Worm (Caenorhabditis elegans) whole organism, L1 larva: ENCODE measurements around the gene lido-14.

Experiments
- C16A3.4 ChIP-seq: fragments of 150-350 bp; optimal IDR thresholded peaks from 2 replicates; lab custom pipeline; 2014; ENCODE audit warnings: missing biosample characterization, missing genetic modification characterization
- F16B12.6 ChIP-seq: fragments of 150-350 bp; optimal IDR thresholded peaks from 2 replicates; lab custom pipeline; 2014; ENCODE audit warnings: missing biosample characterization, missing genetic modification characterization
- Y116A8C.19 ChIP-seq: sonication (generic microtip); optimal IDR thresholded peaks from 2 replicates; lab custom pipeline; 2016; ENCODE audit warnings: missing compliant biosample characterization, missing genetic modification characterization, borderline replicate concordance
- alr-1 ChIP-seq: fragments of 200-800 bp; sonication (Bioruptor generic); optimal IDR thresholded peaks from 2 replicates; lab custom pipeline; 2018; ENCODE audit warnings: borderline replicate concordance, mild to moderate bottlenecking, missing genetic modification characterization, missing compliant biosample characterization
- aly-2 ChIP-seq: fragments of 150-350 bp; optimal IDR thresholded peaks from 2 replicates; lab custom pipeline; 2014; ENCODE audit warnings: missing biosample characterization, missing genetic modification characterization
- ceh-8 ChIP-seq: fragments of 200-800 bp; sonication (Bioruptor generic); optimal IDR thresholded peaks from 2 replicates; lab custom pipeline; 2018; ENCODE audit warnings: mild to moderate bottlenecking, missing genetic modification characterization, moderate library complexity, missing compliant biosample characterization
- egl-13 ChIP-seq: sonication (generic microtip); optimal IDR thresholded peaks from 2 replicates; lab custom pipeline; 2016; ENCODE audit warnings: missing genotype, missing genetic modification reagents, missing genetic modification characterization, missing compliant biosample characterization
- egl-27 ChIP-seq, 2 experiments: fragments of 150-350 bp in 1 of 2; sonication (generic microtip); optimal IDR thresholded peaks; 3 replicates each; lab custom pipeline; 2017 to 2018; ENCODE audit warnings: missing biosample characterization in 2 of 2, missing genetic modification characterization in 2 of 2, missing genetic modification reagents in 2 of 2
- elt-2 ChIP-seq: sonication (generic microtip); optimal IDR thresholded peaks from 2 replicates; lab custom pipeline; 2016; ENCODE audit warnings: missing genetic modification characterization, mild to moderate bottlenecking, inconsistent platforms, missing compliant biosample characterization, missing genetic modification reagents
- elt-3 ChIP-seq, 6 experiments: fragments of 150-350 bp in 1 of 6; sonication (generic microtip); optimal IDR thresholded peaks; 2 replicates each; lab custom pipeline; 2017 to 2018; ENCODE audit warnings: missing biosample characterization in 6 of 6, missing genetic modification characterization in 6 of 6, inconsistent platforms in 1 of 6
- ets-5 ChIP-seq: fragments of 200-800 bp; sonication (Bioruptor generic); IDR thresholded peaks from 2 replicates; pipeline ENCODE4 v1.3.6; 2022; ENCODE audit warnings: missing genetic modification characterization, missing compliant biosample characterization
- fkh-10 ChIP-seq: sonication (generic microtip); optimal IDR thresholded peaks from 2 replicates; lab custom pipeline; 2017; ENCODE audit warnings: missing biosample characterization, missing genetic modification reagents, missing genetic modification characterization
- fkh-8 ChIP-seq: sonication (generic microtip); optimal IDR thresholded peaks from 2 replicates; lab custom pipeline; 2016; ENCODE audit warnings: mild to moderate bottlenecking, missing genetic modification characterization, missing compliant biosample characterization
- fos-1 ChIP-seq: fragments of 150-350 bp; optimal IDR thresholded peaks from 2 replicates; lab custom pipeline; 2014; ENCODE audit warnings: missing biosample characterization, missing genetic modification characterization
- grh-1 ChIP-seq: fragments of 200-800 bp; sonication (Bioruptor generic); IDR thresholded peaks from 2 replicates; pipeline ENCODE4 v1.3.6; 2022; ENCODE audit warnings: missing genetic modification reagents, missing genetic modification characterization, missing compliant biosample characterization
- hlh-4 ChIP-seq: sonication (generic microtip); optimal IDR thresholded peaks from 2 replicates; lab custom pipeline; 2016; ENCODE audit warnings: mild to moderate bottlenecking, missing genetic modification characterization, missing compliant biosample characterization
- isw-1 ChIP-seq: fragments of 200-800 bp; sonication (Bioruptor generic); IDR thresholded peaks from 2 replicates; pipeline ENCODE4 v1.3.6; 2022; ENCODE audit warnings: missing genetic modification characterization, missing compliant biosample characterization
- lin-13 ChIP-seq: fragments of 150-350 bp; optimal IDR thresholded peaks from 2 replicates; lab custom pipeline; 2014; ENCODE audit warnings: missing biosample characterization, missing genetic modification reagents, missing genetic modification characterization
- lin-15B ChIP-seq: fragments of 150-350 bp; sonication (generic microtip); optimal IDR thresholded peaks from 3 replicates; lab custom pipeline; 2014; ENCODE audit warnings: missing biosample characterization, missing genetic modification characterization
- lin-35 ChIP-seq, 2 experiments: fragments of 150-350 bp; optimal IDR thresholded peaks; 2 replicates each; lab custom pipeline; 2014; ENCODE audit warnings: missing biosample characterization in 2 of 2, missing genetic modification characterization in 2 of 2, missing genetic modification reagents in 2 of 2
- lin-39 ChIP-seq: fragments of 150-350 bp; optimal IDR thresholded peaks from 2 replicates; lab custom pipeline; 2014; ENCODE audit warnings: missing biosample characterization, missing genetic modification reagents, missing genetic modification characterization
- lsy-2 ChIP-seq, 2 experiments: fragments of 150-350 bp; optimal IDR thresholded peaks; 2 replicates each; lab custom pipeline; 2014; ENCODE audit warnings: missing biosample characterization in 2 of 2, missing genetic modification characterization in 2 of 2
- mdl-1 ChIP-seq, 2 experiments: fragments of 150-350 bp; optimal IDR thresholded peaks; 2 replicates each; lab custom pipeline; 2014 to 2017; ENCODE audit warnings: missing biosample characterization in 2 of 2, missing genetic modification characterization in 2 of 2, inconsistent platforms in 1 of 2
- mep-1 ChIP-seq: fragments of 150-350 bp; optimal IDR thresholded peaks from 2 replicates; lab custom pipeline; 2014; ENCODE audit warnings: missing biosample characterization, missing genetic modification characterization
- nhr-12 ChIP-seq: sonication (generic microtip); optimal IDR thresholded peaks from 2 replicates; lab custom pipeline; 2017; ENCODE audit warnings: missing biosample characterization, missing genetic modification characterization
- nhr-19 ChIP-seq: fragments of 200-800 bp; sonication (Bioruptor generic); conservative IDR thresholded peaks from 2 replicates; pipeline ENCODE4 v1.3.6; 2022; ENCODE audit warnings: missing genetic modification characterization, missing compliant biosample characterization
- nhr-20 ChIP-seq: sonication (generic microtip); optimal IDR thresholded peaks from 2 replicates; lab custom pipeline; 2016; ENCODE audit warnings: mild to moderate bottlenecking, missing genetic modification characterization, missing compliant biosample characterization
- nhr-47 ChIP-seq: sonication (generic microtip); optimal IDR thresholded peaks from 2 replicates; lab custom pipeline; 2016; ENCODE audit warnings: mild to moderate bottlenecking, missing genetic modification characterization, moderate library complexity, missing compliant biosample characterization
- nhr-90 ChIP-seq: sonication (generic microtip); optimal IDR thresholded peaks from 2 replicates; lab custom pipeline; 2016; ENCODE audit warnings: mild to moderate bottlenecking, missing genetic modification characterization, missing compliant biosample characterization; ENCODE audit not compliant: poor library complexity
- rnt-1 ChIP-seq: sonication (generic microtip); optimal IDR thresholded peaks from 2 replicates; lab custom pipeline; 2016; ENCODE audit warnings: mild to moderate bottlenecking, missing genetic modification characterization, moderate library complexity, missing compliant biosample characterization
- skn-1 ChIP-seq: fragments of 150-350 bp; optimal IDR thresholded peaks from 2 replicates; lab custom pipeline; 2014; ENCODE audit warnings: missing biosample characterization, missing genetic modification characterization
- snpc-4 ChIP-seq: fragments of 150-350 bp; optimal IDR thresholded peaks from 2 replicates; lab custom pipeline; 2014; ENCODE audit warnings: missing biosample characterization, missing genetic modification characterization
- sox-4 ChIP-seq: sonication (generic microtip); optimal IDR thresholded peaks from 2 replicates; lab custom pipeline; 2016; ENCODE audit warnings: missing genetic modification characterization, missing compliant biosample characterization
- tbx-2 ChIP-seq: sonication (generic microtip); optimal IDR thresholded peaks from 2 replicates; lab custom pipeline; 2016; ENCODE audit warnings: missing genetic modification characterization, missing compliant biosample characterization
- unc-130 ChIP-seq: fragments of 150-350 bp; optimal IDR thresholded peaks from 2 replicates; lab custom pipeline; 2017; ENCODE audit warnings: missing biosample characterization, missing genetic modification characterization, inconsistent platforms
- unc-30 ChIP-seq: sonication (generic microtip); optimal IDR thresholded peaks from 2 replicates; lab custom pipeline; 2017; ENCODE audit warnings: missing biosample characterization, missing genetic modification characterization
- unc-98 ChIP-seq: fragments of 200-800 bp; sonication (Bioruptor generic); IDR thresholded peaks from 2 replicates; pipeline ENCODE4 v1.3.6; 2022; ENCODE audit warnings: missing genetic modification characterization, missing compliant biosample characterization
- zip-4 ChIP-seq: fragments of 200-800 bp; sonication (Bioruptor generic); optimal IDR thresholded peaks from 2 replicates; lab custom pipeline; 2018; ENCODE audit warnings: mild to moderate bottlenecking, missing genetic modification characterization, moderate library complexity, missing compliant biosample characterization
- ztf-4 ChIP-seq: fragments of 150-350 bp; optimal IDR thresholded peaks from 2 replicates; lab custom pipeline; 2014; ENCODE audit warnings: missing biosample characterization, missing genetic modification characterization

The lido-14 gene

ce11 chrII:3358834-3359233, at the start of gene lido-14, which contains the start of gene bath-27:
TSS of gene lido-14 (plus strand) at chrII:3359134.
TSS of gene bath-27 (plus strand) at chrII:3359139.
- TF ChIP-seq tbx-2: no peak
- TF ChIP-seq zip-4 (GFP tag; lab: Kevin White, UChicago): no peak
- TF ChIP-seq unc-130 (tag; lab: Kevin White, UChicago): no peak
- TF ChIP-seq nhr-20 (tag; lab: Kevin White, UChicago): no peak
- no peak for TF ChIP-seq alr-1 (tag; lab: Kevin White, UChicago)
- no peak for TF ChIP-seq nhr-90
- no peak for TF ChIP-seq ztf-4 (tag; lab: Kevin White, UChicago)
- TF ChIP-seq ets-5 (GFP tag; lab: Robert Waterston, UW): no peak
- TF ChIP-seq aly-2 (tag; lab: Kevin White, UChicago): no peak
- TF ChIP-seq sox-4 (tag; lab: Kevin White, UChicago): no peak
- TF ChIP-seq mdl-1 (tag; optimal IDR thresholded peaks at IDR 0.05; lab: Kevin White, UChicago): no peak
- TF ChIP-seq nhr-12 (tag; lab: Kevin White, UChicago): no peak
- no peak for TF ChIP-seq fkh-10 (GFP tag; lab: Kevin White, UChicago)
- TF ChIP-seq egl-27 (tag; optimal IDR thresholded peaks at IDR 0.05; lab: Kevin White, UChicago): no peak
- no peak for TF ChIP-seq lin-39 (tag; lab: Kevin White, UChicago)
- TF ChIP-seq lin-35 (GFP tag; optimal IDR thresholded peaks at IDR 0.05; lab: Kevin White, UChicago): no peak
- no peak for TF ChIP-seq lsy-2 (tag; optimal IDR thresholded peaks at IDR 0.05; lab: Kevin White, UChicago)

ce11 chrII:3310957-3311657, 47.8 kb upstream of the lido-14 start:
- no peak for TF ChIP-seq ztf-4 (tag; lab: Kevin White, UChicago)
- TF ChIP-seq lin-13 (GFP tag; lab: Kevin White, UChicago): no peak
- peak; percentile 16 for TF ChIP-seq rnt-1 (tag; lab: Kevin White, UChicago)
- TF ChIP-seq egl-13 (tag; lab: Kevin White, UChicago): no peak
- no peak for TF ChIP-seq fos-1 (tag; lab: Kevin White, UChicago)
- TF ChIP-seq nhr-90: no peak
- peak; percentile 50 for TF ChIP-seq elt-2 (tag; lab: Kevin White, UChicago)

- TF ChIP-seq tbx-2: no peak
- no peak for TF ChIP-seq unc-30 (tag; lab: Kevin White, UChicago)
- TF ChIP-seq skn-1 (tag; lab: Kevin White, UChicago): no peak
- TF ChIP-seq Y116A8C.19: no peak
- no peak for TF ChIP-seq F16B12.6
- TF ChIP-seq unc-98 (GFP tag; lab: Robert Waterston, UW): no peak
- no peak for TF ChIP-seq fkh-8 (tag; lab: Kevin White, UChicago)
- no peak for TF ChIP-seq isw-1
- no peak for TF ChIP-seq mep-1
- no peak for TF ChIP-seq hlh-4
- TF ChIP-seq nhr-19 (GFP tag; lab: Robert Waterston, UW): no peak
- no peak for TF ChIP-seq grh-1 (GFP tag; lab: Robert Waterston, UW)
- TF ChIP-seq elt-3 (tag; optimal IDR thresholded peaks at IDR 0.05; lab: Kevin White, UChicago): no peak
- TF ChIP-seq sox-4 (tag; lab: Kevin White, UChicago): no peak
- TF ChIP-seq, all 84 proteins: peak for 0
These were observed 45.5 kb upstream of the lido-14 start, which contains the start of gene F39E9.6 for ce11 chrII:3313442-3313841. TSS of gene F39E9.6 (minus strand) at chrII:3313542.

- TF ChIP-seq ceh-8 (GFP tag; lab: Kevin White, UChicago): no peak
- no peak for TF ChIP-seq lin-15B (tag; lab: Kevin White, UChicago)
- no peak for TF ChIP-seq C16A3.4 (tag; lab: Kevin White, UChicago)
- peak; percentile 84 for TF ChIP-seq elt-2 (tag; lab: Kevin White, UChicago)
- peak; percentile 17 for TF ChIP-seq nhr-20 (tag; lab: Kevin White, UChicago)
- TF ChIP-seq nhr-47 (tag; lab: Kevin White, UChicago): no peak
- TF ChIP-seq unc-30 (tag; lab: Kevin White, UChicago): no peak
- TF ChIP-seq ztf-4 (tag; lab: Kevin White, UChicago): no peak
- TF ChIP-seq snpc-4: no peak
- no peak for TF ChIP-seq ets-5 (GFP tag; lab: Robert Waterston, UW)
These were observed 40.1 kb upstream of the lido-14 start for ce11 chrII:3318839-3319238.
